Fruit fly (Drosophila melanogaster) whole organism, adult: ENCODE data around the gene robl37BC.

ENCODE experiments used
- CG11617 ChIP-seq: fragments of 200-800 bp; sonication (Bioruptor generic); optimal IDR thresholded peaks from 2 replicates; lab custom pipeline; 2017; ENCODE audit warnings: mild to moderate bottlenecking, missing biosample characterization, missing genetic modification reagents, missing genetic modification characterization
- CG12768 ChIP-seq: fragments of 200-800 bp; sonication (Bioruptor generic); optimal IDR thresholded peaks from 2 replicates; lab custom pipeline; 2017; ENCODE audit warnings: missing biosample characterization, missing genetic modification characterization, mild to moderate bottlenecking, moderate library complexity, missing genetic modification reagents
- CG14711 ChIP-seq: fragments of 200-800 bp; sonication (Bioruptor generic); optimal IDR thresholded peaks from 2 replicates; lab custom pipeline; 2018; ENCODE audit warnings: missing biosample characterization, mild to moderate bottlenecking, missing genetic modification characterization, moderate library complexity
- CG33017 ChIP-seq: fragments of 200-800 bp; sonication (Bioruptor generic); optimal IDR thresholded peaks from 2 replicates; lab custom pipeline; 2018; ENCODE audit warnings: missing biosample characterization, mild to moderate bottlenecking, missing genetic modification characterization, moderate library complexity
- CG5204 ChIP-seq: fragments of 200-800 bp; sonication (Bioruptor generic); optimal IDR thresholded peaks from 2 replicates; lab custom pipeline; 2016; ENCODE audit warnings: missing biosample characterization, missing genetic modification characterization
- CG7045 ChIP-seq: fragments of 200-800 bp; sonication (Bioruptor generic); optimal IDR thresholded peaks from 2 replicates; lab custom pipeline; 2017; ENCODE audit warnings: missing biosample characterization, mild to moderate bottlenecking, missing genetic modification characterization
- Clk ChIP-seq: fragments of 200-800 bp; sonication (Bioruptor generic); optimal IDR thresholded peaks from 2 replicates; lab custom pipeline; 2017; ENCODE audit warnings: missing biosample characterization, missing genetic modification characterization
- Crg-1 ChIP-seq: fragments of 200-800 bp; sonication (Bioruptor generic); optimal IDR thresholded peaks from 2 replicates; lab custom pipeline; 2016; ENCODE audit warnings: missing biosample characterization, missing genetic modification characterization
- Hr96 ChIP-seq: fragments of 200-800 bp; sonication (Bioruptor generic); optimal IDR thresholded peaks from 2 replicates; lab custom pipeline; 2016; ENCODE audit warnings: missing biosample characterization, missing genetic modification characterization
- bab1 ChIP-seq: fragments of 200-800 bp; sonication (Bioruptor generic); optimal IDR thresholded peaks from 3 replicates; lab custom pipeline; 2019; ENCODE audit warnings: missing biosample characterization, mild to moderate bottlenecking, missing genetic modification characterization, moderate library complexity
- kay ChIP-seq: fragments of 200-800 bp; sonication (Bioruptor generic); peaks from one replicate; lab custom pipeline; 2016; ENCODE audit warnings: missing biosample characterization, missing genetic modification characterization, borderline replicate concordance
- ovo ChIP-seq: fragments of 200-800 bp; sonication (Bioruptor generic); optimal IDR thresholded peaks from 2 replicates; lab custom pipeline; 2016; ENCODE audit warnings: missing biosample characterization, missing genetic modification characterization
- pad ChIP-seq: fragments of 200-800 bp; sonication (Bioruptor generic); optimal IDR thresholded peaks from 3 replicates; lab custom pipeline; 2017; ENCODE audit warnings: missing biosample characterization, missing genetic modification characterization, mild to moderate bottlenecking, moderate library complexity, missing genetic modification reagents
- tj ChIP-seq: fragments of 200-800 bp; sonication (Bioruptor generic); optimal IDR thresholded peaks from 3 replicates; lab custom pipeline; 2017; ENCODE audit warnings: missing biosample characterization, mild to moderate bottlenecking, missing genetic modification characterization, moderate library complexity

DNA sequence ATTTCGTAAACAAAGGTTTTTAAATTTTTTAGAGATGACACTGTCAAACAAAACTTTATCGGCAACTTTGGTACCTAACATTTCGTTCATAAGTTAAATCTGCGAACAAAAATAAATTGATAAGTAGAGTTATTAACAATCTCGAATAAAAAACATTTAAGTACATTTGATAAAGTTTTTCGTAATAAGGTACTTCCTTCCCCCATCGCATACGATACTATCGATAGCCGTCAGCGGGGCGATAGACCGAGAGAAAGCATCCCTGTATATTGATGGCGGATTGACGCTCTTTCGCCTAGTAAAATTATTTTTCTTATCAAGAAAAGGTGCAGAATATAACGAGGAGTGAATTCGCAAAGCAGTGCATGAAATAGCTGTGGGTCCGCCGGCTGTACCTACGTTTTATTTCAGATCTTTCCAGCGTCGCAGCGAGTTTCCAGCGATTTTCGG is 34.5 kb downstream of the robl37BC start, which contains the start of the genes Ttc19 and Acn:
- TF ChIP-seq CG11617 (GFP tag; lab: Kevin White, UChicago) (peak; percentile 89), CG5204 (GFP tag; lab: Kevin White, UChicago) (no peak), kay (no peak), CG12768 (GFP tag; lab: Kevin White, UChicago) (peak; percentile 84), Clk (GFP tag; lab: Kevin White, UChicago) (peak; percentile 65), pad (peak; percentile 66), CG14711 (tag; lab: Kevin White, UChicago) (peak; percentile 79), tj (GFP tag; lab: Kevin White, UChicago) (peak; percentile 66), Crg-1 (GFP tag; lab: Kevin White, UChicago) (peak; percentile 84), CG33017 (tag; lab: Kevin White, UChicago) (peak; percentile 75), Hr96 (GFP tag; lab: Kevin White, UChicago) (peak; percentile 91), ovo (peak; percentile 83), bab1 (peak; percentile 89), CG7045 (GFP tag; lab: Kevin White, UChicago) (peak; percentile 80)
